Fruit fly (Drosophila melanogaster): ENCODE results near the gene pigeon.

- TF ChIP-seq CG5204 (GFP tag; optimal IDR thresholded peaks at IDR 0.05) (no peak), CG7101 (tag; optimal IDR thresholded peaks at IDR 0.05) (no peak), CG33017 (tag; optimal IDR thresholded peaks at IDR 0.05) (no peak)
These were observed 41.7 kb upstream of the pigeon start for dm6 chr2L:19144115-19144514.

Measured in whole organism, adult.